Fruit fly (Drosophila melanogaster) S2 (cell line): ENCODE data around the gene CG34301.

Experiments used
- CG8478 ChIP-seq: fragments of >200 bp; optimal IDR thresholded peaks from 2 replicates; lab custom pipeline; 2018
- CTCF ChIP-seq, 2 experiments: fragments of >200 bp; optimal IDR thresholded peaks; 2 replicates each; lab custom pipeline; 2018

Gene CG34301

dm6 chr3R:8801126-8801762 is 28.0 kb downstream of the CG34301 start, which contains the start of the genes Pif1A, Pif1B and CCT7:
Gene Pif1A (minus strand): TSS chr3R:8801176.
Gene Pif1B (minus strand): TSS chr3R:8801176.
Gene CCT7 (plus strand): TSS chr3R:8801564.
- TF ChIP-seq CTCF (optimal IDR thresholded peaks at IDR 0.05; lab: Kevin White, UChicago) (no peak), CG8478 (lab: Kevin White, UChicago) (no peak)

- no peak for TF ChIP-seq CG8478 (lab: Kevin White, UChicago)
- peak in 1 of 2 experiments; percentile 26 for TF ChIP-seq CTCF (optimal IDR thresholded peaks at IDR 0.05; lab: Kevin White, UChicago)
Observed at dm6 chr3R:8805388-8805852, 32.2 kb downstream of the CG34301 start, which contains the start of gene CG9839. Gene CG9839 (minus strand): TSS chr3R:8805802.

DNA sequence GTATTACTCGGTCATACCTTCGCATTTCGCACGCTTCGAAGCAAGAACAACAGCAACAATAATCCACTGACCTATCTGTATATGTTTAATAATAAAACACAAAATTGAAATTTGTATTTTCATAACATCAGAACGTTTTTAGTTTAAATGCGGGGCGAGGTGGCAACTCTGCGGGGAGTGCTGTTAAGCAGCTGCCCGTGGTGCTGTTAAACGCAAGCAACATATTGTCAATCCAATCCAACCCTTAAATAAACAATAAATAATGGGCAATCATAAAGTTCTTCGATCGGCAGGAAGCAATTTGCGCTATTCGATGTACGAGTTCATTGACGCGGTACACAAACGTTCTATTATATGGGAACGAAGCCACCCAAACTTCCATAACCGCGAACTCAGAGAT is 32.9 kb downstream of the CG34301 start, which contains the start of gene hng2:
Gene hng2 (plus strand): TSS at position 219 of the 400 bp plus-strand sequence.
- TF ChIP-seq CG8478 (lab: Kevin White, UChicago): no peak
- no peak for TF ChIP-seq CTCF (optimal IDR thresholded peaks at IDR 0.05; lab: Kevin White, UChicago)

- TF ChIP-seq CTCF (optimal IDR thresholded peaks at IDR 0.05; lab: Kevin White, UChicago) (no peak), CG8478 (lab: Kevin White, UChicago) (no peak)
Observed at dm6 chr3R:8806638-8807037, 33.4 kb downstream of the CG34301 start.

DNA sequence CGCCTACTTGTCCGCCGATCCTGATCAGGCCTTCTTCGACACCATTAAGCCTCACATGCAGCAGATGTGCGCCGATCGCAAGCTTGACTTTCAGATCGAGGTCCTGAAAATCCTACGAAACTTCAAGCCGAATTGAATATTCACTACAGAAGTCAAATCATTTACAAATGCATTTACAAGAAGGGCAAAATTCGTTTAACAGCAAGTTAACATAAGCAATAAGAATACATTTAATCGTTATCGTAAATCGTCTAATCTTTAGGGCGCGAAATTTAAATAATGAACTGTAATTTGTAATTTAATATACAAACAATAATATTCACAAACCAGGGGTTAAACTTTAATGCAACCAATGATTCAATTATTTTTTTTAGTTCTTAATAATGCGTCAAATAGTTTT is 33.8 kb downstream of the CG34301 start:
- TF ChIP-seq CTCF (optimal IDR thresholded peaks at IDR 0.05; lab: Kevin White, UChicago) (no peak), CG8478 (lab: Kevin White, UChicago) (no peak)

DNA sequence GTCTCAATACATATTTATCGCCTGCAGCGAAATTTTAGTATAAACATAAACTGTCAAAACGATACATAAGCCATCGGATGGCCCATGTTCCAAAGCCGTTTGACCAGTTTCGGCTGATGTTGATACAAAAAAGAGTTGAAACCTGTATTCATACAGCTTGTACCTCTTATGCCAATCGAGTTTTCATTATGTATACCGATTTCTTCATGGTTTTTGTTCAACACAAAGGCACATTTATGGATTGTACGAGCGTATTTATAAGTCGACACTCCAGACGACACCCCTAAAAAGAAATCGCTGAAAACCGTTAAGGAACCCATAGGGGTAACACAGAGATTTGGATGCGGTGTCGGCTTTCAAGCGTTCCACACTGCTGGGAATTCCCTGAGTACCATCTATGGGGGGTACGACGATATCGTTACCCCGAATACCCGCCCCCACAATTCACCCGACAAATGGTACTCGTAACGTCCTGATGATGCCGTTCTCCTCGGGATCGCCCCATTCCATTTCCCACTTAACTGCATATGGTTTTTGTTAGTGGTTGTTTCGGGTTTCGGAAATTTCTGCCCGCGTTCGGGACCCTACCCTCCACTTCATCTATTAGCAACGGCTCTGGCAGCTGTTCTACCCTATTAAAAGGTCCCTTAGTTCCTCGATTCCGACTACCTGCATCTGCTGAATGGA is 34.7 kb downstream of the CG34301 start:
- TF ChIP-seq CTCF (optimal IDR thresholded peaks at IDR 0.05; lab: Kevin White, UChicago) (no peak), CG8478 (lab: Kevin White, UChicago) (no peak)

DNA sequence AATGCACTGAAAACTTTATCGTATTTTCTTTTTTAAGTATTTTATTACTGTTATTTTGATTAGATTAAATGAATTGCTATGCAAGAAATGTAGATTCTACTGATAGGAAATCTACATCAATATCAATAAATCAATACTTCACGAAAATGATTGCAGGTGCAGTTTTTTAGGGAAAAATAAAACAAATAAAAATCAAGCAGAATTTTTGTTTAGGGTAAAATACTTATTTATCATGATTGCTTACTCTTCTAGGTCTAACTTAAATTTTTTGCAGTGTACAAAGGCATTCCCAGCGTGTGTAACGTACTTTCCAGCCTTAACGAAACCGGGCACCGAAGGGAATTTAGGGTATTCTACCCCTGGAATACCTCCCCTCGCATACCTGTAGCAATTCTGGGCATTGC is 35.3 kb downstream of the CG34301 start:
- no peak for TF ChIP-seq CG8478 (lab: Kevin White, UChicago)
- no peak for TF ChIP-seq CTCF (optimal IDR thresholded peaks at IDR 0.05; lab: Kevin White, UChicago)

DNA sequence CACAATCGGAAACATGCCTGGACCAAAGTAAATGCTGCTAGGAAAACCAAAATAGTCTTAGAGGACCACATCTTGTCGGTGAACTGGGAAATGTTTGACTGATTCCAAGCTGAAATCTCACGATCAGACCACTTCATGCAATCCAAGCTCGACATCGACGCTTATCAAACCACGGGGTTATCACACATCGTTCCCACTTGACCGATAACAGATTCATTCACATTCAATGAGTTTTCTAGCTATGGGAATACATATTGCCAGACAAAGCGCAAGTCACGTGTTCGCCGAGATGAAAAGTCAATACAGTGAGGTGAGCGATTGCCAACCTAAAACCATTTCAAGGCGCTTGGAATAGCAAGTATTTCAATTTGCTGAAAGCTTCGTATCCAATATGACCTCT is 36.5 kb downstream of the CG34301 start:
- TF ChIP-seq CTCF (optimal IDR thresholded peaks at IDR 0.05; lab: Kevin White, UChicago) (no peak), CG8478 (lab: Kevin White, UChicago) (no peak)

DNA sequence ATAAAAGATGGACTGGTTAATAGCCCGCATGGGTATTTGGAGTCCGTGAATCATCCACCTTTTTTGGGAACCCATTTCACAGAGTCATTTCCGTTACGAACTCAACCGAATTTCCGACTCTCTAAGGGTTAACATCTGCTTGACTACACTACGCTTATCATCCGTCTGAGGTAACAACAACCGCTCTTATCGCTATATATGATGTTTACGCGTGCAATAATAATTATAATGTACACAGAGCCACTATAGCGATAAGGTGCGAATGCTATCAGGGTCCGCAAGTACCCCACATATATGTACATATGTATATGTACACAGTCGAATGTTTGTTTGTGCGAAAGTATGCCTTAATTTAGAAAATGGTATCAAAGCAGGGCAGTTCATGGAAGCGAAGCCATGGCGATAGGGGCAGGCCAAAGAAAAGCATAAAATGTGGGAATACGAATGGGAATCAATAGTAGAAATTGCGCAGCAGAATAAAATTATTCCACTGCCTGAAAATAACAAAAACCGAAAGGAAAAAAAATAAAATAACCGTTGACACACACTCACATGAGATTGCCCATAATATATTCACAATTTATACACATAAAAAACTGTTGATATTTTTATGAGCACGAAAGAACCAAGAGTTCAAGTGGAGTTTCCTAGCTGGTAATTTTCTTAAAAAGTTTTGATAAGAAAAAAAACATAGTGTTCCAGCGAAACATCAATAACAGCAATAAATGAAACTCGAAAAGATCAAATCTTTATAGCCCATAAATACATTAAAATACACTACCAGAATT is 37.4 kb downstream of the CG34301 start:
- TF ChIP-seq CG8478 (lab: Kevin White, UChicago) (no peak), CTCF (optimal IDR thresholded peaks at IDR 0.05; lab: Kevin White, UChicago) (no peak)

- TF ChIP-seq CTCF (optimal IDR thresholded peaks at IDR 0.05; lab: Kevin White, UChicago): no peak
- TF ChIP-seq CG8478 (lab: Kevin White, UChicago): no peak
Observed at dm6 chr3R:8811323-8811936, 38.2 kb downstream of the CG34301 start.

DNA sequence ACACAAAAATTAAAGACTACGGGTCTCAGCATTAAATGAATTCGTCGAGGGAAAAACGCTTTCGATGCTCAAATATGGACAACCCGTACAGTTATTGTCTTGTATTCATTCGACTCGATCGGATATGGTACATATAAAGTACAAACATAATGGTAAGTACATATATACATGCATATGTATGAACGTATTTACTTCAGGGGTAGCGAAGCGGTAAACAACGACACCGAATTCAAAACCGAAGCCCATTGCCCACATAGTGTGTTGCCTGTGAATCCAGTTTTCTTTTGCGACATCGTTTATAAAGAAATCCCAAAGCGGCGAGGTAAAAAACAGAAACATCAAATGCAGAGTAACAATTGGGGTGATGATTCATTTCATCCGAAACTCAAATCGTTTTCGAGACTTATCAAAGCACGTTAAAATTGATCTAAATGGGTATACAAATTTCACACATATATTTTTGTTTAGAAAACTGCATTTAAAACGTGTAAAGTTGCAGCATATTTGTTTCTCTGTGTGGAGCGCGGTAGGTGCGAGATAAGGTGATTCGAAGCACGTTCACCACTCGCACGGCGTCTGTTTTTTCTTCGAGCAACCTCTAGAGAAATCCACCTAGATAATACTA is 39.2 kb downstream of the CG34301 start:
- no peak for TF ChIP-seq CG8478 (lab: Kevin White, UChicago)
- TF ChIP-seq CTCF (optimal IDR thresholded peaks at IDR 0.05; lab: Kevin White, UChicago): no peak

- TF ChIP-seq CTCF (optimal IDR thresholded peaks at IDR 0.05; lab: Kevin White, UChicago) (no peak), CG8478 (lab: Kevin White, UChicago) (no peak)
Observed at dm6 chr3R:8813164-8813629, 40.0 kb downstream of the CG34301 start, which contains the start of gene CG9837. Gene CG9837 (minus strand): TSS chr3R:8813579.

DNA sequence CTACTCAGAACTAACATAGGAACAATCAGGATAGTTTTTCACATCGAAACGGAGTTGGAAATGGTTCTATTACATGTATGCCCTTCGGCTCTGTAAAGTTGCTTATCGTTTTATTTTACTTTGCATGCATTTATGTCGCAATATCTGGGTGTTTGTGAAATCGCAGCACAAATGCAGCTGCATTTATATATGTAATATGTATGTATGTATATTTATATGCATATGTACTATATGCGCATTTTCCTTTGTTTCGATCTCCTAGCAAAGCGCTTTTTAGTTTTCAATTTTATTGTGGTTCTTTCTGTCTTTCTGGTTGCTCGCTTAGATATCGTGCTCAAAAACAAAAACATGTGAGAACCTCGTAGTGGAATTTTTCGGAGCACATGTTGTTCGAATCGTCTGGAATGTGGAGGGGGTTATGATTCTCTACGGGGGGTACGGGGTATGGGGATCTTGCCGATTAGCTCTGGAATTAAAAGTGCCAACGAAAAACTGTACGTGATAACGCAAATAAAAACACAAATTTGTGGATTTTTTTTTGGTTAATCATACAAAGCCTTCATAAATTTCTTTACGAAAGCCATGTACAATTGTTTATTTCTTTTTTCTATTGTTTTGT is 40.9 kb downstream of the CG34301 start:
- no peak for TF ChIP-seq CTCF (optimal IDR thresholded peaks at IDR 0.05; lab: Kevin White, UChicago)
- TF ChIP-seq CG8478 (lab: Kevin White, UChicago): no peak
